Worm (Caenorhabditis elegans) whole organism, young adult: ENCODE data around the gene exos-4.2.
A peak's percentile ranks its signal among the peaks of the same experiment; 100 is the strongest.

Experiments
- B0336.3 ChIP-seq: fragments of 200-800 bp; sonication (Bioruptor generic); IDR thresholded peaks from 2 replicates; pipeline ENCODE4 v1.3.6; 2022; ENCODE audit warnings: missing genetic modification characterization, missing compliant biosample characterization
- C06A6.2 ChIP-seq: fragments of 200-800 bp; sonication (Bioruptor generic); conservative IDR thresholded peaks from 2 replicates; pipeline ENCODE4 v1.3.6; 2022; ENCODE audit warnings: missing genetic modification characterization, missing compliant biosample characterization
- F10E7.11 ChIP-seq: sonication (generic microtip); optimal IDR thresholded peaks from 2 replicates; lab custom pipeline; 2017; ENCODE audit warnings: mild to moderate bottlenecking, missing genetic modification characterization, moderate library complexity, missing compliant biosample characterization
- F23B12.7 ChIP-seq: sonication (generic microtip); optimal IDR thresholded peaks from 2 replicates; lab custom pipeline; 2017; ENCODE audit warnings: missing genetic modification characterization, mild to moderate bottlenecking, missing compliant biosample characterization, antibody characterized with exemption, moderate library complexity; ENCODE audit not compliant: insufficient read depth
- F37B4.10 ChIP-seq: fragments of 200-800 bp; sonication (Bioruptor generic); IDR thresholded peaks from 2 replicates; pipeline ENCODE4 v1.3.6; 2022; ENCODE audit warnings: missing genetic modification characterization, missing compliant biosample characterization
- F39B2.1 ChIP-seq: fragments of 200-800 bp; sonication (Bioruptor generic); IDR thresholded peaks from 2 replicates; pipeline ENCODE4 v1.3.6; 2022; ENCODE audit warnings: missing genetic modification reagents, missing genetic modification characterization, missing compliant biosample characterization
- F57A8.1 ChIP-seq: fragments of 200-800 bp; sonication (Bioruptor generic); optimal IDR thresholded peaks from 2 replicates; lab custom pipeline; 2018; ENCODE audit warnings: mild to moderate bottlenecking, missing genetic modification characterization, moderate library complexity, missing compliant biosample characterization
- F57C9.4 ChIP-seq: sonication (generic microtip); optimal IDR thresholded peaks from 2 replicates; lab custom pipeline; 2017; ENCODE audit warnings: mild to moderate bottlenecking, missing genetic modification characterization, missing compliant biosample characterization
- Y53G8AR.9 ChIP-seq: fragments of 200-800 bp; sonication (Bioruptor generic); conservative IDR thresholded peaks from 2 replicates; pipeline ENCODE4 v1.3.6; 2022; ENCODE audit warnings: missing genetic modification reagents, missing genetic modification characterization, missing compliant biosample characterization
- Y56A3A.18 ChIP-seq: fragments of 200-800 bp; sonication (Bioruptor generic); IDR thresholded peaks from 2 replicates; pipeline ENCODE4 v1.3.6; 2022; ENCODE audit warnings: missing genetic modification reagents, missing genetic modification characterization, missing compliant biosample characterization
- Y79H2A.3 ChIP-seq: fragments of 200-800 bp; sonication (Bioruptor generic); conservative IDR thresholded peaks from 2 replicates; pipeline ENCODE4 v1.3.6; 2022; ENCODE audit warnings: missing genetic modification reagents, missing genetic modification characterization, missing compliant biosample characterization
- ZK185.1 ChIP-seq: sonication (generic microtip); optimal IDR thresholded peaks from 2 replicates; lab custom pipeline; 2016; ENCODE audit warnings: mild to moderate bottlenecking, missing genetic modification characterization, missing compliant biosample characterization; ENCODE audit not compliant: poor library complexity, severe bottlenecking
- aptf-2 ChIP-seq: fragments of 200-800 bp; sonication (Bioruptor generic); conservative IDR thresholded peaks from 2 replicates; pipeline ENCODE4 v1.3.6; 2022; ENCODE audit warnings: missing genetic modification reagents, missing genetic modification characterization, missing compliant biosample characterization
- attf-5 ChIP-seq: fragments of 200-800 bp; sonication (Bioruptor generic); optimal IDR thresholded peaks from 2 replicates; lab custom pipeline; 2018; ENCODE audit warnings: mild to moderate bottlenecking, missing genetic modification characterization, missing compliant biosample characterization
- cebp-2 ChIP-seq: fragments of 200-800 bp; sonication (Bioruptor generic); IDR thresholded peaks from 2 replicates; pipeline ENCODE4 v1.3.6; 2022; ENCODE audit warnings: missing genetic modification characterization, missing compliant biosample characterization
- ceh-100 ChIP-seq: fragments of 200-800 bp; sonication (Bioruptor generic); IDR thresholded peaks from 2 replicates; pipeline ENCODE4 v1.3.6; 2022; ENCODE audit warnings: missing genetic modification reagents, missing genetic modification characterization, missing compliant biosample characterization
- ceh-91 ChIP-seq: fragments of 200-800 bp; sonication (Bioruptor generic); IDR thresholded peaks from 2 replicates; pipeline ENCODE4 v1.3.6; 2022; ENCODE audit warnings: missing genetic modification reagents, missing genetic modification characterization, missing compliant biosample characterization
- dox-1 ChIP-seq: fragments of 200-800 bp; sonication (Bioruptor generic); IDR thresholded peaks from 2 replicates; pipeline ENCODE4 v1.3.6; 2022; ENCODE audit warnings: missing genetic modification reagents, missing genetic modification characterization, missing compliant biosample characterization
- dpff-1 ChIP-seq: sonication (generic microtip); optimal IDR thresholded peaks from 2 replicates; lab custom pipeline; 2017; ENCODE audit warnings: mild to moderate bottlenecking, missing genetic modification characterization, missing compliant biosample characterization
- efl-1 ChIP-seq: fragments of 150-350 bp; optimal IDR thresholded peaks from 2 replicates; lab custom pipeline; 2014; ENCODE audit warnings: missing biosample characterization, missing genetic modification reagents, missing genetic modification characterization
- ekl-4 ChIP-seq: fragments of 200-800 bp; sonication (Bioruptor generic); IDR thresholded peaks from 2 replicates; pipeline ENCODE4 v1.3.6; 2022; ENCODE audit warnings: missing genetic modification reagents, missing genetic modification characterization, missing compliant biosample characterization
- gei-17 ChIP-seq: fragments of 200-800 bp; sonication (Bioruptor generic); optimal IDR thresholded peaks from 2 replicates; lab custom pipeline; 2018; ENCODE audit warnings: mild to moderate bottlenecking, missing genetic modification characterization, missing compliant biosample characterization
- him-1 ChIP-seq: sonication (generic microtip); optimal IDR thresholded peaks from 2 replicates; lab custom pipeline; 2016; ENCODE audit warnings: missing genotype, missing genetic modification reagents, missing genetic modification characterization, missing compliant biosample characterization
- hmg-1.2 ChIP-seq: fragments of 200-800 bp; sonication (Bioruptor generic); IDR thresholded peaks from 2 replicates; pipeline ENCODE4 v1.3.6; 2022; ENCODE audit warnings: missing genetic modification reagents, missing genetic modification characterization, missing compliant biosample characterization
- hrde-1 ChIP-seq: sonication (generic microtip); optimal IDR thresholded peaks from 2 replicates; lab custom pipeline; 2016; ENCODE audit warnings: missing genetic modification characterization, mild to moderate bottlenecking, missing compliant biosample characterization, moderate library complexity, missing genotype, missing genetic modification reagents, borderline replicate concordance
- hsf-1 ChIP-seq: fragments of 200-800 bp; sonication (Bioruptor generic); IDR thresholded peaks from 2 replicates; pipeline ENCODE4 v1.3.6; 2022; ENCODE audit warnings: missing genetic modification reagents, missing genetic modification characterization, missing compliant biosample characterization
- lin-26 ChIP-seq: fragments of 200-800 bp; sonication (Bioruptor generic); IDR thresholded peaks from 2 replicates; pipeline ENCODE4 v1.3.6; 2022; ENCODE audit warnings: missing genetic modification reagents, missing genetic modification characterization, missing compliant biosample characterization
- lin-40 ChIP-seq: sonication (generic microtip); optimal IDR thresholded peaks from 2 replicates; lab custom pipeline; 2016; ENCODE audit warnings: missing genetic modification characterization, mild to moderate bottlenecking, missing compliant biosample characterization, missing genotype, missing genetic modification reagents
- lsy-27 ChIP-seq: sonication (generic microtip); optimal IDR thresholded peaks from 2 replicates; lab custom pipeline; 2017; ENCODE audit warnings: missing genetic modification characterization, mild to moderate bottlenecking, missing compliant biosample characterization, antibody characterized with exemption, missing genotype, borderline replicate concordance; ENCODE audit not compliant: insufficient read depth
- madf-3 ChIP-seq: fragments of 200-800 bp; sonication (Bioruptor generic); IDR thresholded peaks from 2 replicates; pipeline ENCODE4 v1.3.6; 2022; ENCODE audit warnings: missing genetic modification reagents, missing genetic modification characterization, missing compliant biosample characterization
- madf-6 ChIP-seq: fragments of 200-800 bp; sonication (Bioruptor generic); IDR thresholded peaks from 2 replicates; pipeline ENCODE4 v1.3.6; 2022; ENCODE audit warnings: missing genetic modification reagents, missing genetic modification characterization, missing compliant biosample characterization
- mcd-1 ChIP-seq: fragments of 200-800 bp; sonication (Bioruptor generic); IDR thresholded peaks from 2 replicates; pipeline ENCODE4 v1.3.6; 2022; ENCODE audit warnings: missing genetic modification reagents, missing genetic modification characterization, missing compliant biosample characterization
- nfya-2 ChIP-seq: fragments of 200-800 bp; sonication (Bioruptor generic); IDR thresholded peaks from 2 replicates; pipeline ENCODE4 v1.3.6; 2022; ENCODE audit warnings: missing genetic modification reagents, missing genetic modification characterization, missing compliant biosample characterization
- nhr-120 ChIP-seq: fragments of 200-800 bp; sonication (Bioruptor generic); IDR thresholded peaks from 2 replicates; pipeline ENCODE4 v1.3.6; 2022; ENCODE audit warnings: missing genetic modification characterization, missing compliant biosample characterization
- nhr-179 ChIP-seq: sonication (generic microtip); optimal IDR thresholded peaks from 2 replicates; lab custom pipeline; 2016; ENCODE audit warnings: mild to moderate bottlenecking, missing genetic modification characterization, missing compliant biosample characterization
- pha-4 ChIP-seq: fragments of 150-350 bp; sonication (generic microtip); optimal IDR thresholded peaks from 2 replicates; lab custom pipeline; 2014; ENCODE audit warnings: missing biosample characterization, missing genetic modification reagents, missing genetic modification characterization
- sdz-38 ChIP-seq: sonication (generic microtip); optimal IDR thresholded peaks from 2 replicates; lab custom pipeline; 2016; ENCODE audit warnings: missing genotype, missing genetic modification characterization, missing compliant biosample characterization
- snpc-1.1 ChIP-seq: sonication (generic microtip); optimal IDR thresholded peaks from 2 replicates; lab custom pipeline; 2017; ENCODE audit warnings: missing genetic modification characterization, mild to moderate bottlenecking, missing compliant biosample characterization, antibody characterized with exemption, moderate library complexity, missing genotype, missing genetic modification reagents; ENCODE audit not compliant: insufficient read depth
- snpc-1.3 ChIP-seq: sonication (generic microtip); optimal IDR thresholded peaks from 2 replicates; lab custom pipeline; 2017; ENCODE audit warnings: missing genetic modification characterization, mild to moderate bottlenecking, missing compliant biosample characterization, antibody characterized with exemption, moderate library complexity, missing genotype, missing genetic modification reagents; ENCODE audit not compliant: insufficient read depth
- xnd-1 ChIP-seq: sonication (generic microtip); optimal IDR thresholded peaks from 2 replicates; lab custom pipeline; 2016; ENCODE audit warnings: missing genotype, missing genetic modification reagents, missing genetic modification characterization, missing compliant biosample characterization
- zim-3 ChIP-seq: sonication (generic microtip); optimal IDR thresholded peaks from 2 replicates; lab custom pipeline; 2017; ENCODE audit warnings: mild to moderate bottlenecking, missing genetic modification characterization, moderate library complexity, missing compliant biosample characterization
- ztf-28 ChIP-seq: fragments of 200-800 bp; sonication (Bioruptor generic); IDR thresholded peaks from 2 replicates; pipeline ENCODE4 v1.3.6; 2022; ENCODE audit warnings: missing genetic modification reagents, missing genetic modification characterization, missing compliant biosample characterization

The exos-4.2 gene

DNA sequence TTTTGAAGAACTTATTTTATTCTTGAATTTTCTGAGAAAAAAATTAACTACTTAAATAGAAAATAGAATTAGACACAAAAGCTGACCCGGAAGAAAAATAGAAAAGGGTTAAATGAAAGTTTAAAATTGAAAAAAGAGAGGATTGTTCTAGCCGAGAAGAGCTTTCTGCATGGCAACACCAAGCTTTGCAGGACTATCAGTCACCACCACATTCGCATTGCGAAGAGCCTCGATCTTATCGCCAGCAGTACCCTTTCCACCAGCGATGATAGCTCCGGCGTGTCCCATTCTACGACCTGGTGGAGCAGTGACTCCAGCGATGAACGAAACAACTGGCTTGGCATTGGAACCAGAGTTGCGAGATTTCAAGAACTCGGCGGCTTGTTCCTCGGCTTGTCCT is 40.1 kb downstream of the exos-4.2 start:
- TF ChIP-seq ceh-100 (GFP tag; lab: Robert Waterston, UW): peak; percentile 44; the same call in 1 of the 2 replicates
- 0 out of 2 replicates have a peak, but pooled peaks have one; percentile 9 for TF ChIP-seq ceh-91 (GFP tag; lab: Robert Waterston, UW)
- TF ChIP-seq dpff-1 (tag; lab: Kevin White, UChicago): no peak
- no peak for TF ChIP-seq gei-17
- peak; percentile 30; the same call in 1 of the 2 replicates for TF ChIP-seq madf-6 (GFP tag; lab: Robert Waterston, UW)
- TF ChIP-seq hmg-1.2 (GFP tag; lab: Robert Waterston, UW): no peak
- TF ChIP-seq snpc-1.1: no peak
- TF ChIP-seq F10E7.11 (tag; lab: Kevin White, UChicago): peak; percentile 20
- TF ChIP-seq aptf-2 (GFP tag; lab: Robert Waterston, UW): no peak
- TF ChIP-seq mcd-1 (GFP tag; lab: Robert Waterston, UW): 0 out of 2 replicates have a peak, but pooled peaks have one; percentile 36
- peak; percentile 57; the same call in 1 of the 2 replicates for TF ChIP-seq ekl-4 (GFP tag; lab: Robert Waterston, UW)
- TF ChIP-seq Y79H2A.3 (GFP tag; lab: Robert Waterston, UW): 0 out of 2 replicates have a peak, but pooled peaks have one; percentile 49
- TF ChIP-seq F39B2.1 (GFP tag; lab: Robert Waterston, UW): no peak
- 0 out of 2 replicates have a peak, but pooled peaks have one; percentile 57 for TF ChIP-seq ztf-28 (GFP tag; lab: Robert Waterston, UW)
- TF ChIP-seq B0336.3 (GFP tag; lab: Robert Waterston, UW): peak; percentile 46; the same call in 1 of the 2 replicates
- TF ChIP-seq hsf-1 (GFP tag; lab: Robert Waterston, UW): peak; percentile 45; the same call in 1 of the 2 replicates
- TF ChIP-seq dox-1 (GFP tag; lab: Robert Waterston, UW): 0 out of 2 replicates have a peak, but pooled peaks have one; percentile 27
- 0 out of 2 replicates have a peak, but pooled peaks have one; percentile 62 for TF ChIP-seq Y53G8AR.9 (GFP tag; lab: Robert Waterston, UW)
- TF ChIP-seq him-1 (tag; lab: Kevin White, UChicago): peak; percentile 39
- no peak for TF ChIP-seq lin-26 (GFP tag; lab: Robert Waterston, UW)
- TF ChIP-seq, all 124 proteins: peak for 13

DNA sequence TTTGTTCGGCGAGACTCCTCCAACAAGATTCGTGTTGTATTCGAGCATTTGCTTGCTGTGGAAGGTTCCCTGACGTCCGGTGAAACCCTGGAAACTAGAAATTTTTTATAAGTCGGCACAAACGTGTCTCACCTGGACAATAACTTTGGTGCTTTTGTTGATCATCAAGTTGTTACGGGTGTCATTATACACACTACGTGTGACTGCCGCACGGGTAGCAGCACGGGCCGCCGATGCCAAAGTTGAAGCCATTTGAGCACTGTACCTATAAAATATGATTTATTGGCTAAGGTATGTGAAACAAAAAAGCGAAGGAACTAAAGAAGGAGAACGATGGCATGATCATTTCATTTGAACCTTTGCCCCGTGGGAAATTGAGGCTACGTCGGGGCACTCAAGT is 41.1 kb downstream of the exos-4.2 start, which contains the start of gene sucl-2:
Gene sucl-2, minus strand, starts transcription at position 265 of the 400 bp plus-strand sequence.
- TF ChIP-seq hmg-1.2 (GFP tag; lab: Robert Waterston, UW) (0 out of 2 replicates have a peak, but pooled peaks have one; percentile 8), Y56A3A.18 (GFP tag; lab: Robert Waterston, UW) (no peak), efl-1 (no peak), ekl-4 (GFP tag; lab: Robert Waterston, UW) (peak; percentile 33; the same call in 1 of the 2 replicates), ceh-100 (GFP tag; lab: Robert Waterston, UW) (0 out of 2 replicates have a peak, but pooled peaks have one; percentile 9), madf-3 (GFP tag; lab: Robert Waterston, UW) (peak; percentile 68; the same call in 1 of the 2 replicates)

DNA sequence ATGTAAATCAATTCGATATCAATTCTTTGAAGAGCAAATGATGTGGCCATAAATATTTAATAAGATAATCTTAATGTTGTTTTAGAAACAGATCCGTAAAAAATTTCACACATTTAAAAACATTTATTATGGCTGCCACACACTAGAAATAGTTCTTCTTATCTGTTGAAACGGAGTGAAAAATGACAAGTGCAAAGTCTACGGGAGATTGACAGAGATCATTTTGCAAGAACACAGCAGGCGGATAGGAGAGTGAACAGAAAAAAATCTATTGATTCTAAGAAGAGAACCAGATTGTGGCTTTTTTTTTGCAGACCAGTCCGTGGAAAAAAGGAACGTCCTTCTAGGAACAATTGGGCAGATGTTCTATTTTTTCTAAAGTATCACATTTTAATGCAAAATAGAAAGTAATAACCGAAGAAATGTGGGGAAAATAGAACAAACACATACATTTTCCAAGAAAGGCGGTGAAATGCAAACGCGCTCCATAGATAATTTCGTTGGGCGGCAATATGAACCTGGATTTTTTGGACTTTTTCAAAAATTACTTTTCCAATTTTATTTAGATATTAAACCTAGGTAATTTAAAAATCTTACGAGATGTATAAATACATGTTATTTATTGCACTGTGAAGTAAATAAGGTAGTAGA is 41.7 kb downstream of the exos-4.2 start:
- TF ChIP-seq nhr-179 (tag; lab: Kevin White, UChicago) (no peak), F57C9.4 (tag; lab: Kevin White, UChicago) (no peak), hrde-1 (tag; lab: Kevin White, UChicago) (no peak), lin-40 (tag; lab: Kevin White, UChicago) (peak; percentile 25), F39B2.1 (GFP tag; lab: Robert Waterston, UW) (no peak), ZK185.1 (tag; lab: Kevin White, UChicago) (no peak), C06A6.2 (GFP tag; lab: Robert Waterston, UW) (no peak), lsy-27 (tag; lab: Kevin White, UChicago) (no peak), nfya-2 (GFP tag; lab: Robert Waterston, UW) (no peak), pha-4 (tag; lab: Kevin White, UChicago) (no peak), snpc-1.3 (tag; lab: Kevin White, UChicago) (no peak), zim-3 (tag; lab: Kevin White, UChicago) (no peak), attf-5 (GFP tag; lab: Kevin White, UChicago) (no peak), xnd-1 (tag; lab: Kevin White, UChicago) (no peak), F57A8.1 (no peak), cebp-2 (GFP tag; lab: Robert Waterston, UW) (no peak), F37B4.10 (GFP tag; lab: Robert Waterston, UW) (no peak), F23B12.7 (tag; lab: Kevin White, UChicago) (no peak), sdz-38 (tag; lab: Kevin White, UChicago) (no peak), nhr-120 (GFP tag; lab: Robert Waterston, UW) (no peak)
